Fruit fly (Drosophila melanogaster) whole organism, embryonic: ENCODE results near the gene Vsp37A.

Experiments used
- Adf1 ChIP-seq: fragments of 200-800 bp; sonication (Bioruptor generic); IDR thresholded peaks from 2 replicates; pipeline ENCODE4 v1.3.6; 2022; ENCODE audit warnings: missing biosample characterization, missing genetic modification characterization
- B-H1 ChIP-seq: fragments of 200-800 bp; sonication (Bioruptor generic); IDR thresholded peaks from 3 replicates; pipeline ENCODE4 v1.3.6; 2022; ENCODE audit warnings: missing biosample characterization, missing genetic modification characterization
- BEAF-32 ChIP-seq: fragments of 200-800 bp; sonication (Bioruptor generic); optimal IDR thresholded peaks from 3 replicates; lab custom pipeline; 2017; ENCODE audit warnings: missing biosample characterization, missing genetic modification characterization, mild to moderate bottlenecking, moderate library complexity, missing genetic modification reagents
- Bgb ChIP-seq: fragments of 200-800 bp; sonication (Bioruptor generic); IDR thresholded peaks from 2 replicates; pipeline ENCODE4 v1.3.6; 2022; ENCODE audit warnings: missing biosample characterization, missing genetic modification characterization; ENCODE audit not compliant: partially characterized antibody
- BtbVII ChIP-seq: fragments of 200-800 bp; sonication (Bioruptor generic); optimal IDR thresholded peaks from 3 replicates; lab custom pipeline; 2017; ENCODE audit warnings: missing biosample characterization, mild to moderate bottlenecking, missing genetic modification characterization
- CG13894 ChIP-seq: fragments of 200-800 bp; sonication (Bioruptor generic); optimal IDR thresholded peaks from 3 replicates; lab custom pipeline; 2018; ENCODE audit warnings: missing biosample characterization, mild to moderate bottlenecking, missing genetic modification characterization, moderate library complexity
- CG15514 ChIP-seq: fragments of 200-800 bp; sonication (Bioruptor generic); optimal IDR thresholded peaks from 3 replicates; lab custom pipeline; 2017; ENCODE audit warnings: missing biosample characterization, missing genetic modification characterization, mild to moderate bottlenecking, moderate library complexity, missing genetic modification reagents
- CG15601 ChIP-seq: fragments of 200-800 bp; sonication (Bioruptor generic); optimal IDR thresholded peaks from 3 replicates; lab custom pipeline; 2019; ENCODE audit warnings: missing biosample characterization, mild to moderate bottlenecking, missing genetic modification characterization, moderate library complexity
- CG16813 ChIP-seq: fragments of 200-800 bp; sonication (Bioruptor generic); IDR thresholded peaks from 3 replicates; pipeline ENCODE4 v1.3.6; 2022; ENCODE audit warnings: missing biosample characterization, missing genetic modification characterization; ENCODE audit not compliant: partially characterized antibody
- CG17361 ChIP-seq: fragments of 200-800 bp; sonication (Bioruptor generic); IDR thresholded peaks from 3 replicates; pipeline ENCODE4 v1.3.6; 2022; ENCODE audit warnings: missing biosample characterization, missing genetic modification characterization
- CG17829 ChIP-seq: fragments of 200-800 bp; optimal IDR thresholded peaks from 2 replicates; lab custom pipeline; 2019; ENCODE audit warnings: missing biosample characterization, mild to moderate bottlenecking, missing genetic modification characterization, moderate library complexity
- CG2678 ChIP-seq: fragments of 200-800 bp; sonication (Bioruptor generic); optimal IDR thresholded peaks from 3 replicates; lab custom pipeline; 2019; ENCODE audit warnings: missing biosample characterization, mild to moderate bottlenecking, missing genetic modification characterization, moderate library complexity
- CG3065 ChIP-seq: fragments of 200-800 bp; sonication (Bioruptor generic); optimal IDR thresholded peaks from 2 replicates; lab custom pipeline; 2016; ENCODE audit warnings: missing biosample characterization, missing genetic modification characterization
- CG31441 ChIP-seq: fragments of 200-800 bp; sonication (Bioruptor generic); IDR thresholded peaks from 2 replicates; pipeline ENCODE4 v1.3.6; 2022; ENCODE audit warnings: missing biosample characterization, missing genetic modification characterization
- CG34224 ChIP-seq: fragments of 200-800 bp; sonication (Bioruptor generic); IDR thresholded peaks from 3 replicates; pipeline ENCODE4 v1.3.6; 2022; ENCODE audit warnings: missing biosample characterization, missing genetic modification characterization; ENCODE audit not compliant: partially characterized antibody
- CG5245 ChIP-seq: fragments of 200-800 bp; sonication (Bioruptor generic); optimal IDR thresholded peaks from 3 replicates; lab custom pipeline; 2016; ENCODE audit warnings: missing biosample characterization, missing genetic modification characterization
- CG8924 ChIP-seq: fragments of 200-800 bp; optimal IDR thresholded peaks from 3 replicates; lab custom pipeline; 2019; ENCODE audit warnings: missing biosample characterization, mild to moderate bottlenecking, missing genetic modification characterization, moderate library complexity
- CHES-1-like ChIP-seq: fragments of 200-800 bp; sonication (Bioruptor generic); optimal IDR thresholded peaks from 2 replicates; lab custom pipeline; 2016; ENCODE audit warnings: missing biosample characterization, missing genetic modification characterization
- D19B ChIP-seq: fragments of 200-800 bp; sonication (Bioruptor generic); optimal IDR thresholded peaks from 2 replicates; lab custom pipeline; 2017; ENCODE audit warnings: missing biosample characterization, mild to moderate bottlenecking, missing genetic modification characterization
- Dll ChIP-seq: fragments of 200-800 bp; sonication (Bioruptor generic); IDR thresholded peaks from 4 replicates; pipeline ENCODE4 v1.3.6; 2022; ENCODE audit warnings: missing biosample characterization, missing genetic modification characterization; ENCODE audit not compliant: partially characterized antibody
- Dp ChIP-seq: fragments of 200-800 bp; sonication (Bioruptor generic); optimal IDR thresholded peaks from 2 replicates; lab custom pipeline; 2018; ENCODE audit warnings: missing biosample characterization, mild to moderate bottlenecking, missing genetic modification characterization, moderate library complexity
- Ets65A ChIP-seq: fragments of 200-800 bp; sonication (Bioruptor generic); peaks from one replicate; lab custom pipeline; 2016; ENCODE audit warnings: missing biosample characterization, missing genetic modification characterization
- MBD-R2 ChIP-seq: fragments of 200-800 bp; sonication (Bioruptor generic); IDR thresholded peaks from 2 replicates; pipeline ENCODE4 v1.3.6; 2022; ENCODE audit warnings: missing biosample characterization, missing genetic modification characterization
- MESR4 ChIP-seq: fragments of 200-800 bp; sonication (Bioruptor generic); optimal IDR thresholded peaks from 2 replicates; lab custom pipeline; 2018; ENCODE audit warnings: missing biosample characterization, mild to moderate bottlenecking, missing genetic modification characterization, moderate library complexity
- Myb ChIP-seq: fragments of 200-800 bp; sonication (Bioruptor generic); optimal IDR thresholded peaks from 2 replicates; lab custom pipeline; 2016; ENCODE audit warnings: missing biosample characterization, missing genetic modification characterization
- Neu2 ChIP-seq: fragments of 200-800 bp; sonication (Bioruptor generic); optimal IDR thresholded peaks from 3 replicates; lab custom pipeline; 2016; ENCODE audit warnings: missing biosample characterization, missing genetic modification characterization, borderline replicate concordance
- Nf-YA ChIP-seq: fragments of 200-800 bp; sonication (Bioruptor generic); IDR thresholded peaks from 2 replicates; pipeline ENCODE4 v1.3.6; 2022; ENCODE audit warnings: missing biosample characterization, missing genetic modification characterization
- Rfx ChIP-seq: fragments of 200-800 bp; sonication (Bioruptor generic); IDR thresholded peaks from 2 replicates; pipeline ENCODE4 v1.3.6; 2022; ENCODE audit warnings: missing biosample characterization, missing genetic modification characterization
- Sin3A ChIP-seq: fragments of >200 bp; optimal IDR thresholded peaks from 2 replicates; lab custom pipeline; 2018
- Sox102F ChIP-seq: fragments of 200-800 bp; sonication (Bioruptor generic); optimal IDR thresholded peaks from 2 replicates; lab custom pipeline; 2018; ENCODE audit warnings: missing biosample characterization, mild to moderate bottlenecking, missing genetic modification characterization, moderate library complexity
- Sry-δ ChIP-seq: fragments of 200-800 bp; sonication (Bioruptor generic); optimal IDR thresholded peaks from 2 replicates; lab custom pipeline; 2016; ENCODE audit warnings: missing biosample characterization, missing genetic modification characterization
- Taf1 ChIP-seq: fragments of 200-800 bp; sonication (Bioruptor generic); IDR thresholded peaks from 2 replicates; pipeline ENCODE4 v1.3.6; 2022; ENCODE audit warnings: missing biosample characterization, missing genetic modification characterization
- Tbp ChIP-seq: fragments of >200 bp; optimal IDR thresholded peaks from 2 replicates; lab custom pipeline; 2018; ENCODE audit warnings: missing biosample characterization, missing genetic modification characterization
- aop ChIP-seq: fragments of 200-800 bp; sonication (Bioruptor generic); IDR thresholded peaks from 2 replicates; pipeline ENCODE4 v1.3.6; 2022; ENCODE audit warnings: missing biosample characterization, missing genetic modification characterization
- ato ChIP-seq: fragments of 200-800 bp; sonication (Bioruptor generic); IDR thresholded peaks from 2 replicates; pipeline ENCODE4 v1.3.6; 2022; ENCODE audit warnings: missing biosample characterization, missing genetic modification characterization; ENCODE audit not compliant: partially characterized antibody
- chinmo ChIP-seq: fragments of 200-800 bp; sonication (Bioruptor generic); IDR thresholded peaks from 4 replicates; pipeline ENCODE4 v1.3.6; 2022; ENCODE audit warnings: missing biosample characterization, missing genetic modification characterization; ENCODE audit not compliant: partially characterized antibody
- dimm ChIP-seq: fragments of 200-800 bp; sonication (Bioruptor generic); IDR thresholded peaks from 2 replicates; pipeline ENCODE4 v1.3.6; 2022; ENCODE audit warnings: missing biosample characterization, missing genetic modification characterization
- dpn ChIP-seq, 2 experiments: fragments of 200-800 bp; sonication (Bioruptor generic); optimal IDR thresholded peaks; 3 replicates each; lab custom pipeline; 2016; ENCODE audit warnings: missing biosample characterization in 2 of 2, missing genetic modification characterization in 2 of 2
- gcm ChIP-seq: fragments of 200-800 bp; sonication (Bioruptor generic); optimal IDR thresholded peaks from 2 replicates; lab custom pipeline; 2019; ENCODE audit warnings: missing biosample characterization, mild to moderate bottlenecking, missing genetic modification characterization, moderate library complexity
- gsb ChIP-seq: fragments of 200-800 bp; sonication (Bioruptor generic); IDR thresholded peaks from 2 replicates; pipeline ENCODE4 v1.3.6; 2022; ENCODE audit warnings: missing biosample characterization, missing genetic modification characterization
- hb ChIP-seq: fragments of 200-800 bp; sonication (Bioruptor generic); IDR thresholded peaks from 3 replicates; pipeline ENCODE4 v1.3.6; 2022; ENCODE audit warnings: missing biosample characterization, missing genetic modification characterization; ENCODE audit not compliant: partially characterized antibody
- knrl ChIP-seq: fragments of 200-800 bp; sonication (Bioruptor generic); IDR thresholded peaks from 3 replicates; pipeline ENCODE4 v1.3.6; 2022; ENCODE audit warnings: missing biosample characterization, missing genetic modification characterization; ENCODE audit not compliant: partially characterized antibody
- lab ChIP-seq: fragments of 200-800 bp; sonication (Bioruptor generic); optimal IDR thresholded peaks from 3 replicates; lab custom pipeline; 2017; ENCODE audit warnings: missing biosample characterization, missing genetic modification characterization, mild to moderate bottlenecking, moderate library complexity, missing genetic modification reagents
- pb ChIP-seq: fragments of 200-800 bp; sonication (Bioruptor generic); optimal IDR thresholded peaks from 3 replicates; lab custom pipeline; 2016; ENCODE audit warnings: missing biosample characterization, missing genetic modification characterization
- pho ChIP-seq: fragments of 200-800 bp; sonication (Bioruptor generic); optimal IDR thresholded peaks from 2 replicates; lab custom pipeline; 2016; ENCODE audit warnings: missing biosample characterization, missing genetic modification characterization
- pnt ChIP-seq: fragments of 200-800 bp; sonication (Bioruptor generic); optimal IDR thresholded peaks from 3 replicates; lab custom pipeline; 2016; ENCODE audit warnings: missing biosample characterization, missing genetic modification characterization
- pzg ChIP-seq: fragments of 200-800 bp; sonication (Bioruptor generic); optimal IDR thresholded peaks from 3 replicates; lab custom pipeline; 2018; ENCODE audit warnings: missing biosample characterization, mild to moderate bottlenecking, missing genetic modification characterization, moderate library complexity
- row ChIP-seq: fragments of 200-800 bp; sonication (Bioruptor generic); IDR thresholded peaks from 3 replicates; pipeline ENCODE4 v1.3.6; 2022; ENCODE audit warnings: missing biosample characterization, missing genetic modification characterization
- scrt ChIP-seq: fragments of 200-800 bp; sonication (Bioruptor generic); optimal IDR thresholded peaks from 2 replicates; lab custom pipeline; 2018; ENCODE audit warnings: missing biosample characterization, mild to moderate bottlenecking, missing genetic modification characterization, moderate library complexity

Vsp37A gene

DNA sequence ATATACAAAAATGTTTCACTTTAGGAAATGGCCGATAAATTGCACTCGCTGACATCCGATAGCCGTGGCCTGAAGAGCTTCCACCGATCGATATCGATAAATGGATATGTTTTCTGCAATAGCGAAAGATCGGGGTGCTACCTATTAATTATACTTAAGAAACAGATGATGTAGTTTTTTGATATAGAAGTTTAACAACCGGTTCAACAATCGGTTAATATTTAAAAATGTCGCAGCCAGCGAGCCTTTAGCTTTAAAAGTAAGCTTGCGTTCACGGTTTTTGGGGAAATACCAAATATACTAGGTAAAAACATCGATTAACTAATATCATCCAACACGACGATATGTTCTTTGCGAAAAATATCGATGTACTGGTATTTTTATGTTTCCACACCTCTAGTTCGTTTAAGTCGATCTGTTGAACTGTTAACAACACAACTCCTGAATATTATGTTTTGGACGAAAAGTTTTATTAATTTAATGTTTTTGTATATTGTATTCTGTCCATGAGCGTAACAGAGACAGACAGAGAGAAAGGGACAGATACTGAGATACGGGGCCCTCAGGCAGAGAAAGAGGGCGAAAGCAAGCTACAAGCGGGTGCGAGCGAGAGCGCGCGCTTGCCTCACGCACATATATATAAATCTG, 14.3 kb downstream of the Vsp37A start, which contains the start of gene Dredd (continued):
- TF ChIP-seq CG2678 (tag; lab: Kevin White, UChicago) = no peak
- TF ChIP-seq Rfx (GFP tag; lab: Robert Waterston, UW) = no peak; the same call in 1 of the 2 replicates
- TF ChIP-seq CG15514 = peak; percentile 61
- TF ChIP-seq Myb (GFP tag; lab: Kevin White, UChicago) = peak; percentile 24
- no peak for TF ChIP-seq CHES-1-like (GFP tag; lab: Kevin White, UChicago)
- no peak for TF ChIP-seq CG3065 (GFP tag; lab: Kevin White, UChicago)
- TF ChIP-seq BtbVII (GFP tag; lab: Kevin White, UChicago) = peak; percentile 48
- TF ChIP-seq gsb = no peak
- peak; percentile 70 for TF ChIP-seq D19B (GFP tag; lab: Kevin White, UChicago)
- TF ChIP-seq CG13894 = peak; percentile 22
- TF ChIP-seq Nf-YA = no peak
- peak; percentile 90 for TF ChIP-seq knrl (GFP tag; lab: Robert Waterston, UW)
- no peak for TF ChIP-seq B-H1
- peak; percentile 31 for TF ChIP-seq gcm
- no peak for TF ChIP-seq pb (GFP tag; lab: Kevin White, UChicago)
- no peak for TF ChIP-seq dimm (GFP tag; lab: Robert Waterston, UW)
- TF ChIP-seq Sin3A (lab: Kevin White, UChicago) = peak; percentile 56
- peak; percentile 95 for TF ChIP-seq BEAF-32 (GFP tag; lab: Kevin White, UChicago)
- TF ChIP-seq MBD-R2 (GFP tag; lab: Robert Waterston, UW) = 0 out of 2 replicates have a peak, but pooled peaks have one; percentile 9
- TF ChIP-seq CG5245 (GFP tag; lab: Kevin White, UChicago) = no peak
- no peak for TF ChIP-seq Taf1
- no peak for TF ChIP-seq aop (GFP tag; lab: Robert Waterston, UW)
- TF ChIP-seq Sry-δ = peak; percentile 93
- peak; percentile 83 for TF ChIP-seq hb (GFP tag; lab: Robert Waterston, UW)
- peak; percentile 86 for TF ChIP-seq Bgb (GFP tag; lab: Robert Waterston, UW)
- TF ChIP-seq pzg (GFP tag; lab: Kevin White, UChicago) = peak; percentile 80
- TF ChIP-seq Dp (GFP tag; lab: Kevin White, UChicago) = peak; percentile 39
- peak; percentile 26 for TF ChIP-seq Ets65A (GFP tag; lab: Kevin White, UChicago)
- TF ChIP-seq lab = peak; percentile 56
- peak; percentile 22 for TF ChIP-seq Neu2
- TF ChIP-seq Adf1 (GFP tag; lab: Robert Waterston, UW) = peak; percentile 11; the same call in 1 of the 2 replicates
- peak; percentile 73 for TF ChIP-seq ato (GFP tag; lab: Robert Waterston, UW)
- peak; percentile 93 for TF ChIP-seq Dll (GFP tag; lab: Robert Waterston, UW)
- TF ChIP-seq CG16813 (GFP tag; lab: Robert Waterston, UW) = peak; percentile 91
- TF ChIP-seq chinmo = peak; percentile 85; the same call in 1 of the 4 replicates
- TF ChIP-seq scrt (GFP tag; lab: Kevin White, UChicago) = peak; percentile 35
- TF ChIP-seq pho (GFP tag; lab: Kevin White, UChicago) = no peak
- TF ChIP-seq Tbp (GFP tag; lab: Kevin White, UChicago) = no peak
- no peak for TF ChIP-seq pnt (GFP tag; lab: Kevin White, UChicago)
- 0 out of 3 replicates have a peak, but pooled peaks have one; percentile 10 for TF ChIP-seq row (GFP tag; lab: Robert Waterston, UW)
- peak; percentile 79 for TF ChIP-seq CG17829 (tag; lab: Kevin White, UChicago)
- peak; percentile 77 for TF ChIP-seq MESR4 (GFP tag; lab: Kevin White, UChicago)
- peak; percentile 73 for TF ChIP-seq CG8924 (tag; lab: Kevin White, UChicago)
- TF ChIP-seq CG17361 (GFP tag; lab: Robert Waterston, UW) = peak; percentile 40; the same call in 1 of the 3 replicates
- TF ChIP-seq CG31441 (GFP tag; lab: Robert Waterston, UW) = peak; percentile 44; the same call in 1 of the 2 replicates
- no peak for TF ChIP-seq dpn (GFP tag; optimal IDR thresholded peaks at IDR 0.05; lab: Kevin White, UChicago)
- no peak for TF ChIP-seq Sox102F (GFP tag; lab: Kevin White, UChicago)
- peak; percentile 84; the same call in 2 of the 3 replicates for TF ChIP-seq CG34224 (GFP tag; lab: Robert Waterston, UW)
- no peak for TF ChIP-seq CG15601 (tag; lab: Kevin White, UChicago)
